Fruit fly (Drosophila melanogaster) whole organism, embryonic: ENCODE measurements around the gene CG14174.

ENCODE experiments used
- Antp ChIP-seq: fragments of 200-800 bp; sonication (Bioruptor generic); optimal IDR thresholded peaks from 3 replicates; lab custom pipeline; 2016; ENCODE audit warnings: missing biosample characterization, missing genetic modification characterization
- CG11504 ChIP-seq: fragments of 200-800 bp; sonication (Bioruptor generic); optimal IDR thresholded peaks from 3 replicates; lab custom pipeline; 2019; ENCODE audit warnings: missing biosample characterization, mild to moderate bottlenecking, missing genetic modification characterization, moderate library complexity
- CG11560 ChIP-seq: fragments of 200-800 bp; sonication (Bioruptor generic); IDR thresholded peaks from 3 replicates; pipeline ENCODE4 v1.3.6; 2022; ENCODE audit warnings: missing biosample characterization, missing genetic modification characterization
- CG11695 ChIP-seq: fragments of 200-800 bp; sonication (Bioruptor generic); IDR thresholded peaks from 3 replicates; pipeline ENCODE4 v1.3.6; 2022; ENCODE audit warnings: missing biosample characterization, missing genetic modification characterization
- CG13123 ChIP-seq: fragments of 200-800 bp; sonication (Bioruptor generic); optimal IDR thresholded peaks from 2 replicates; lab custom pipeline; 2016; ENCODE audit warnings: missing biosample characterization, missing genetic modification characterization
- CG13894 ChIP-seq: fragments of 200-800 bp; sonication (Bioruptor generic); optimal IDR thresholded peaks from 3 replicates; lab custom pipeline; 2018; ENCODE audit warnings: missing biosample characterization, mild to moderate bottlenecking, missing genetic modification characterization, moderate library complexity
- CG14014 ChIP-seq: fragments of 200-800 bp; sonication (Bioruptor generic); IDR thresholded peaks from 2 replicates; pipeline ENCODE4 v1.3.6; 2022; ENCODE audit warnings: missing biosample characterization, missing genetic modification characterization
- CG17385 ChIP-seq: fragments of 200-800 bp; sonication (Bioruptor generic); optimal IDR thresholded peaks from 3 replicates; lab custom pipeline; 2018; ENCODE audit warnings: missing biosample characterization, mild to moderate bottlenecking, missing genetic modification characterization
- CG17802 ChIP-seq: fragments of 200-800 bp; sonication (Bioruptor generic); optimal IDR thresholded peaks from 2 replicates; lab custom pipeline; 2018; ENCODE audit warnings: missing biosample characterization, mild to moderate bottlenecking, missing genetic modification characterization, moderate library complexity
- CG17829 ChIP-seq: fragments of 200-800 bp; optimal IDR thresholded peaks from 2 replicates; lab custom pipeline; 2019; ENCODE audit warnings: missing biosample characterization, mild to moderate bottlenecking, missing genetic modification characterization, moderate library complexity
- CG17912 ChIP-seq: fragments of 200-800 bp; sonication (Bioruptor generic); optimal IDR thresholded peaks from 2 replicates; lab custom pipeline; 2018; ENCODE audit warnings: missing biosample characterization, mild to moderate bottlenecking, missing genetic modification characterization
- CG30431 ChIP-seq: fragments of 200-800 bp; sonication (Bioruptor generic); optimal IDR thresholded peaks from 2 replicates; lab custom pipeline; 2017; ENCODE audit warnings: missing biosample characterization, missing genetic modification characterization
- CG4360 ChIP-seq: fragments of 200-800 bp; sonication (Bioruptor generic); IDR thresholded peaks from 2 replicates; pipeline ENCODE4 v1.3.6; 2022; ENCODE audit warnings: missing biosample characterization, missing genetic modification characterization
- CG4404 ChIP-seq: fragments of 200-800 bp; sonication (Bioruptor generic); IDR thresholded peaks from 2 replicates; pipeline ENCODE4 v1.3.6; 2022; ENCODE audit warnings: missing biosample characterization, missing genetic modification characterization
- CG4707 ChIP-seq: fragments of 200-800 bp; sonication (Bioruptor generic); optimal IDR thresholded peaks from 2 replicates; lab custom pipeline; 2018; ENCODE audit warnings: missing biosample characterization, mild to moderate bottlenecking, missing genetic modification characterization, moderate library complexity
- CG4854 ChIP-seq: fragments of 200-800 bp; sonication (Bioruptor generic); optimal IDR thresholded peaks from 2 replicates; lab custom pipeline; 2016; ENCODE audit warnings: missing biosample characterization, missing genetic modification characterization, inconsistent platforms
- CG6254 ChIP-seq: fragments of 200-800 bp; sonication (Bioruptor generic); optimal IDR thresholded peaks from 3 replicates; lab custom pipeline; 2017; ENCODE audit warnings: mild to moderate bottlenecking, missing biosample characterization, missing genetic modification reagents, missing genetic modification characterization
- CG8281 ChIP-seq: fragments of 200-800 bp; sonication (Bioruptor generic); optimal IDR thresholded peaks from 2 replicates; lab custom pipeline; 2018; ENCODE audit warnings: missing biosample characterization, mild to moderate bottlenecking, missing genetic modification characterization, moderate library complexity
- CG9437 ChIP-seq: fragments of 200-800 bp; sonication (Bioruptor generic); optimal IDR thresholded peaks from 2 replicates; lab custom pipeline; 2018; ENCODE audit warnings: missing biosample characterization, mild to moderate bottlenecking, missing genetic modification characterization
- CTCF ChIP-seq: fragments of 200-800 bp; sonication (Bioruptor generic); optimal IDR thresholded peaks from 2 replicates; lab custom pipeline; 2017; ENCODE audit warnings: missing biosample characterization, mild to moderate bottlenecking, missing genetic modification characterization, moderate library complexity
- E2f2 ChIP-seq: fragments of 200-800 bp; sonication (Bioruptor generic); IDR thresholded peaks from 2 replicates; pipeline ENCODE4 v1.3.6; 2022; ENCODE audit warnings: missing biosample characterization, missing genetic modification characterization
- GATAe ChIP-seq: fragments of 200-800 bp; sonication (Bioruptor generic); conservative IDR thresholded peaks from 2 replicates; pipeline ENCODE4 v1.3.6; 2022; ENCODE audit warnings: missing biosample characterization, missing genetic modification characterization
- Hand ChIP-seq: fragments of 200-800 bp; sonication (Bioruptor generic); optimal IDR thresholded peaks from 2 replicates; lab custom pipeline; 2017; ENCODE audit warnings: mild to moderate bottlenecking, missing biosample characterization, missing genetic modification reagents, missing genetic modification characterization
- Hr3 ChIP-seq: fragments of 200-800 bp; sonication (Bioruptor generic); optimal IDR thresholded peaks from 3 replicates; lab custom pipeline; 2016; ENCODE audit warnings: missing biosample characterization, missing genetic modification characterization
- Kr ChIP-seq: fragments of 200-800 bp; sonication (Bioruptor generic); optimal IDR thresholded peaks from 2 replicates; lab custom pipeline; 2017; ENCODE audit warnings: missing biosample characterization, mild to moderate bottlenecking, missing genetic modification characterization
- Meics ChIP-seq: fragments of 200-800 bp; sonication (Bioruptor generic); optimal IDR thresholded peaks from 2 replicates; lab custom pipeline; 2017; ENCODE audit warnings: missing biosample characterization, mild to moderate bottlenecking, missing genetic modification characterization
- Myb ChIP-seq: fragments of 200-800 bp; sonication (Bioruptor generic); optimal IDR thresholded peaks from 2 replicates; lab custom pipeline; 2016; ENCODE audit warnings: missing biosample characterization, missing genetic modification characterization
- NFAT ChIP-seq: fragments of 200-800 bp; sonication (Bioruptor generic); IDR thresholded peaks from 2 replicates; pipeline ENCODE4 v1.3.6; 2022; ENCODE audit warnings: missing biosample characterization, missing genetic modification characterization
- Sry-δ ChIP-seq: fragments of 200-800 bp; sonication (Bioruptor generic); optimal IDR thresholded peaks from 2 replicates; lab custom pipeline; 2016; ENCODE audit warnings: missing biosample characterization, missing genetic modification characterization
- Usf ChIP-seq: fragments of 200-800 bp; sonication (Bioruptor generic); optimal IDR thresholded peaks from 2 replicates; lab custom pipeline; 2017; ENCODE audit warnings: missing genotype, missing biosample characterization, missing genetic modification characterization
- abd-A ChIP-seq: fragments of 200-800 bp; sonication (Bioruptor generic); optimal IDR thresholded peaks from 3 replicates; lab custom pipeline; 2019; ENCODE audit warnings: missing biosample characterization, mild to moderate bottlenecking, missing genetic modification characterization, moderate library complexity
- aop ChIP-seq: fragments of 200-800 bp; sonication (Bioruptor generic); IDR thresholded peaks from 2 replicates; pipeline ENCODE4 v1.3.6; 2022; ENCODE audit warnings: missing biosample characterization, missing genetic modification characterization
- caup ChIP-seq: fragments of 200-800 bp; sonication (Bioruptor generic); optimal IDR thresholded peaks from 3 replicates; lab custom pipeline; 2017; ENCODE audit warnings: missing biosample characterization, mild to moderate bottlenecking, missing genetic modification characterization, moderate library complexity; ENCODE audit not compliant: severe bottlenecking
- corto ChIP-seq: fragments of 200-800 bp; sonication (Bioruptor generic); optimal IDR thresholded peaks from 2 replicates; lab custom pipeline; 2016; ENCODE audit warnings: missing biosample characterization, mild to moderate bottlenecking, missing genetic modification characterization, moderate library complexity
- cwo ChIP-seq: fragments of 200-800 bp; sonication (Bioruptor generic); optimal IDR thresholded peaks from 3 replicates; lab custom pipeline; 2017; ENCODE audit warnings: missing biosample characterization, missing genetic modification characterization, mild to moderate bottlenecking, moderate library complexity, missing genetic modification reagents
- dan ChIP-seq: fragments of 200-800 bp; sonication (Bioruptor generic); IDR thresholded peaks from 2 replicates; pipeline ENCODE4 v1.3.6; 2022; ENCODE audit warnings: missing biosample characterization, missing genetic modification characterization
- danr ChIP-seq: fragments of 200-800 bp; sonication (Bioruptor generic); IDR thresholded peaks from 2 replicates; pipeline ENCODE4 v1.3.6; 2022; ENCODE audit warnings: missing biosample characterization, missing genetic modification characterization
- disco-r ChIP-seq: fragments of 200-800 bp; sonication (Bioruptor generic); optimal IDR thresholded peaks from 2 replicates; lab custom pipeline; 2016; ENCODE audit warnings: missing biosample characterization, missing genetic modification characterization
- gcm ChIP-seq: fragments of 200-800 bp; sonication (Bioruptor generic); optimal IDR thresholded peaks from 2 replicates; lab custom pipeline; 2019; ENCODE audit warnings: missing biosample characterization, mild to moderate bottlenecking, missing genetic modification characterization, moderate library complexity
- grn ChIP-seq: fragments of 200-800 bp; sonication (Bioruptor generic); optimal IDR thresholded peaks from 3 replicates; lab custom pipeline; 2017; ENCODE audit warnings: missing biosample characterization, missing genetic modification characterization
- insv ChIP-seq, 2 experiments: fragments of 200-800 bp; sonication (Bioruptor generic); optimal IDR thresholded peaks; 3 replicates each; lab custom pipeline; 2016 to 2018; ENCODE audit warnings: missing biosample characterization in 2 of 2, missing genetic modification characterization in 2 of 2
- kay ChIP-seq: fragments of 200-800 bp; sonication (Bioruptor generic); optimal IDR thresholded peaks from 2 replicates; lab custom pipeline; 2016; ENCODE audit warnings: missing biosample characterization, missing genetic modification characterization
- lov ChIP-seq, 2 experiments: fragments of 200-800 bp in 1 of 2; fragments of >200 bp in 1 of 2; sonication (Bioruptor generic) in 1 of 2; IDR thresholded peaks in 1 of 2; optimal IDR thresholded peaks in 1 of 2; 2 replicates in 1 of 2; 3 replicates in 1 of 2; pipeline versions ENCODE4 v1.3.6 to Lab custom; 2017 to 2022; ENCODE audit warnings: missing biosample characterization in 1 of 2, missing genetic modification characterization in 1 of 2
- nmo ChIP-seq: fragments of 200-800 bp; sonication (Bioruptor generic); optimal IDR thresholded peaks from 2 replicates; lab custom pipeline; 2018; ENCODE audit warnings: missing biosample characterization, mild to moderate bottlenecking, missing genetic modification characterization, moderate library complexity
- odd ChIP-seq: fragments of 200-800 bp; sonication (Bioruptor generic); optimal IDR thresholded peaks from 2 replicates; lab custom pipeline; 2017; ENCODE audit warnings: missing biosample characterization, mild to moderate bottlenecking, missing genetic modification characterization
- org-1 ChIP-seq: fragments of 200-800 bp; sonication (Bioruptor generic); optimal IDR thresholded peaks from 2 replicates; lab custom pipeline; 2017; ENCODE audit warnings: missing biosample characterization, missing genetic modification characterization
- pan ChIP-seq, 4 experiments: fragments of >200 bp in 3 of 4; fragments of 200-800 bp in 1 of 4; sonication (Bioruptor generic) in 1 of 4; optimal IDR thresholded peaks in 3 of 4; IDR thresholded peaks in 1 of 4; 2 replicates each; pipeline versions ENCODE4 v1.3.6 to Lab custom; 2017 to 2022; ENCODE audit warnings: missing biosample characterization in 2 of 4, missing genetic modification characterization in 2 of 4, mixed read lengths in 1 of 4
- sc ChIP-seq, 3 experiments: fragments of >200 bp in 2 of 3; fragments of 200-800 bp in 1 of 3; sonication (Bioruptor generic) in 1 of 3; optimal IDR thresholded peaks; 2 replicates in 2 of 3; 3 replicates in 1 of 3; lab custom pipeline; 2017; ENCODE audit warnings: mild to moderate bottlenecking in 1 of 3, missing biosample characterization in 1 of 3, missing genetic modification characterization in 1 of 3, missing genetic modification reagents in 1 of 3
- sens-2 ChIP-seq: fragments of 200-800 bp; sonication (Bioruptor generic); IDR thresholded peaks from 2 replicates; pipeline ENCODE4 v1.3.6; 2022; ENCODE audit warnings: missing biosample characterization, missing genetic modification characterization
- toy ChIP-seq: fragments of 200-800 bp; sonication (Bioruptor generic); IDR thresholded peaks from 2 replicates; pipeline ENCODE4 v1.3.6; 2022; ENCODE audit warnings: missing biosample characterization, missing genetic modification characterization
- trh ChIP-seq: fragments of 200-800 bp; sonication (Bioruptor generic); optimal IDR thresholded peaks from 2 replicates; lab custom pipeline; 2016; ENCODE audit warnings: missing biosample characterization, missing genetic modification characterization

The CG14174 gene

DNA sequence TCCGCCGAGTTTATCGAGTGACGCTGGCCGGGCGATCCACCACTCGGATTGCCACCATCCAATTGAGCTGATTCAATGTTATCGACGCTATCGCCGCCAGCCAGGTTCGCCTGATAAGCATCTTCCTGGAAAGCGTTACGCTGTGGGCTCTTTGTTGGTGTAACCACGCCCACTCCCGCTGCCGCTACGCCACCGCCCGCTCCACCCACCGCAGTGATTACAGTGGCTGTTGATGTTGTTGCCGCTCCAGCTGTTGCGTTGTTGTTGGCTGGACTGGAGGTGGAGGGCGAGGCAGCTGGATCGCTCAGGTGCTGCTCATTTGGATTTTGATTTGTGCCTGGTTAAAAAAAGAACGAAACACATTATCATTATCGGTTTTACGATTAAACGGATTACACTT, 47.8 kb upstream of the CG14174 start (continued):
- no peak for TF ChIP-seq CG17385 (GFP tag; lab: Kevin White, UChicago)
- TF ChIP-seq CG8281 (tag; lab: Kevin White, UChicago): no peak
- no peak for TF ChIP-seq kay (GFP tag; lab: Kevin White, UChicago)
- TF ChIP-seq CG11504: no peak
- TF ChIP-seq org-1 (GFP tag; lab: Kevin White, UChicago): no peak
- TF ChIP-seq CG13123 (GFP tag; lab: Kevin White, UChicago): no peak
- no peak for TF ChIP-seq Hr3 (GFP tag; lab: Kevin White, UChicago)
- TF ChIP-seq dan (GFP tag; lab: Robert Waterston, UW): no peak
- TF ChIP-seq CG9437 (GFP tag; lab: Kevin White, UChicago): no peak
- TF ChIP-seq corto: no peak
- TF ChIP-seq GATAe: peak; percentile 89
- TF ChIP-seq CG11695 (GFP tag; lab: Robert Waterston, UW): no peak
- no peak for TF ChIP-seq CG13894 (tag; lab: Kevin White, UChicago)
- TF ChIP-seq CG4404 (GFP tag; lab: Robert Waterston, UW): no peak
- TF ChIP-seq disco-r (GFP tag; lab: Kevin White, UChicago): no peak
- no peak for TF ChIP-seq CG11560 (tag; lab: Robert Waterston, UW)
- TF ChIP-seq grn (GFP tag; lab: Kevin White, UChicago): peak; percentile 92
- TF ChIP-seq CG4360: peak; percentile 54
- TF ChIP-seq lov (optimal IDR thresholded peaks at IDR 0.05; lab: Kevin White, UChicago): no peak
- TF ChIP-seq lov (GFP tag; IDR thresholded peaks at IDR 0.05; lab: Robert Waterston, UW): no peak
- no peak for TF ChIP-seq CG4854 (GFP tag; lab: Kevin White, UChicago)
- TF ChIP-seq cwo: peak; percentile 61
- no peak for TF ChIP-seq CG17802 (tag; lab: Kevin White, UChicago)
- no peak for TF ChIP-seq sc (optimal IDR thresholded peaks at IDR 0.05; lab: Kevin White, UChicago)
- no peak for TF ChIP-seq sc (GFP tag; optimal IDR thresholded peaks at IDR 0.05; lab: Kevin White, UChicago)
- TF ChIP-seq Antp (GFP tag; lab: Kevin White, UChicago): no peak
- TF ChIP-seq sens-2 (GFP tag; lab: Robert Waterston, UW): peak; percentile 39; the same call in 1 of the 2 replicates
- TF ChIP-seq CG30431: no peak
- no peak for TF ChIP-seq odd
- TF ChIP-seq danr (GFP tag; lab: Robert Waterston, UW): no peak
- no peak for TF ChIP-seq Usf
- no peak for TF ChIP-seq CG6254 (GFP tag; lab: Kevin White, UChicago)
- no peak for TF ChIP-seq CG4707 (GFP tag; lab: Kevin White, UChicago)
- no peak for TF ChIP-seq Myb (GFP tag; lab: Kevin White, UChicago)
- TF ChIP-seq Hand (GFP tag; lab: Kevin White, UChicago): no peak
- TF ChIP-seq Sry-δ (GFP tag; lab: Kevin White, UChicago): no peak
- TF ChIP-seq abd-A: no peak
- no peak for TF ChIP-seq pan (optimal IDR thresholded peaks at IDR 0.05; lab: Kevin White, UChicago)
- TF ChIP-seq pan (GFP tag; optimal IDR thresholded peaks at IDR 0.05 in 1 of 2, IDR thresholded peaks at IDR 0.05 in 1 of 2): no peak
- TF ChIP-seq caup (GFP tag; lab: Kevin White, UChicago): no peak
- no peak for TF ChIP-seq insv (GFP tag; optimal IDR thresholded peaks at IDR 0.05; lab: Kevin White, UChicago)
- no peak for TF ChIP-seq CG14014 (GFP tag; lab: Robert Waterston, UW)
- TF ChIP-seq Kr (GFP tag; lab: Kevin White, UChicago): no peak
- no peak for TF ChIP-seq nmo (GFP tag; lab: Kevin White, UChicago)
- no peak for TF ChIP-seq CG17912 (GFP tag; lab: Kevin White, UChicago)
- no peak for TF ChIP-seq aop
- no peak for TF ChIP-seq NFAT (GFP tag; lab: Robert Waterston, UW)
- TF ChIP-seq gcm (GFP tag; lab: Kevin White, UChicago): no peak
- TF ChIP-seq CTCF (GFP tag; lab: Kevin White, UChicago): no peak
- TF ChIP-seq Meics (GFP tag; lab: Kevin White, UChicago): no peak
- no peak for TF ChIP-seq toy (GFP tag; lab: Robert Waterston, UW)
- no peak for TF ChIP-seq CG17829 (tag; lab: Kevin White, UChicago)
- no peak for TF ChIP-seq trh
- no peak for TF ChIP-seq E2f2
